Fruit fly (Drosophila melanogaster) whole organism, embryonic: ENCODE data around the gene CG13898.

Source experiments
- Antp ChIP-seq: fragments of 200-800 bp; sonication (Bioruptor generic); optimal IDR thresholded peaks from 3 replicates; lab custom pipeline; 2016; ENCODE audit warnings: missing biosample characterization, missing genetic modification characterization
- CG10543 ChIP-seq: fragments of 200-800 bp; sonication (Bioruptor generic); optimal IDR thresholded peaks from 3 replicates; lab custom pipeline; 2017; ENCODE audit warnings: missing biosample characterization, mild to moderate bottlenecking, missing genetic modification characterization, moderate library complexity
- CG10565 ChIP-seq: fragments of 200-800 bp; sonication (Bioruptor generic); optimal IDR thresholded peaks from 3 replicates; lab custom pipeline; 2016; ENCODE audit warnings: missing biosample characterization, mild to moderate bottlenecking, missing genetic modification characterization
- CG11398 ChIP-seq: fragments of 200-800 bp; sonication (Bioruptor generic); optimal IDR thresholded peaks from 2 replicates; lab custom pipeline; 2016; ENCODE audit warnings: missing biosample characterization, missing genetic modification characterization
- CG11723 ChIP-seq: fragments of 200-800 bp; sonication (Bioruptor generic); optimal IDR thresholded peaks from 2 replicates; lab custom pipeline; 2017; ENCODE audit warnings: missing biosample characterization, mild to moderate bottlenecking, missing genetic modification characterization
- CG1233 ChIP-seq: fragments of 200-800 bp; sonication (Bioruptor generic); optimal IDR thresholded peaks from 4 replicates; lab custom pipeline; 2018; ENCODE audit warnings: missing biosample characterization, mild to moderate bottlenecking, missing genetic modification characterization
- CG12744 ChIP-seq: fragments of 200-800 bp; sonication (Bioruptor generic); optimal IDR thresholded peaks from 2 replicates; lab custom pipeline; 2016; ENCODE audit warnings: missing biosample characterization, missing genetic modification characterization
- CG13775 ChIP-seq: fragments of 200-800 bp; sonication (Bioruptor generic); optimal IDR thresholded peaks from 3 replicates; lab custom pipeline; 2017; ENCODE audit warnings: missing biosample characterization, mild to moderate bottlenecking, missing genetic modification characterization
- CG15073 ChIP-seq: fragments of 200-800 bp; sonication (Bioruptor generic); optimal IDR thresholded peaks from 2 replicates; lab custom pipeline; 2016; ENCODE audit warnings: missing biosample characterization, missing genetic modification characterization
- CG1529 ChIP-seq: fragments of 200-800 bp; sonication (Bioruptor generic); optimal IDR thresholded peaks from 3 replicates; lab custom pipeline; 2018; ENCODE audit warnings: missing biosample characterization, missing genetic modification characterization
- CG17361 ChIP-seq: fragments of 200-800 bp; sonication (Bioruptor generic); IDR thresholded peaks from 3 replicates; pipeline ENCODE4 v1.3.6; 2022; ENCODE audit warnings: missing biosample characterization, missing genetic modification characterization
- CG2875 ChIP-seq: fragments of 200-800 bp; sonication (Bioruptor generic); optimal IDR thresholded peaks from 2 replicates; lab custom pipeline; 2017; ENCODE audit warnings: missing biosample characterization, mild to moderate bottlenecking, missing genetic modification characterization, missing genetic modification reagents
- CG32532 ChIP-seq: fragments of 200-800 bp; sonication (Bioruptor generic); IDR thresholded peaks from 2 replicates; pipeline ENCODE4 v1.3.6; 2022; ENCODE audit warnings: missing biosample characterization, missing genetic modification characterization
- CG5245 ChIP-seq: fragments of 200-800 bp; sonication (Bioruptor generic); optimal IDR thresholded peaks from 3 replicates; lab custom pipeline; 2016; ENCODE audit warnings: missing biosample characterization, missing genetic modification characterization
- CG6689 ChIP-seq: fragments of 200-800 bp; sonication (Bioruptor generic); IDR thresholded peaks from 2 replicates; pipeline ENCODE4 v1.3.6; 2022; ENCODE audit warnings: missing biosample characterization, missing genetic modification characterization
- CG9797 ChIP-seq: fragments of 200-800 bp; sonication (Bioruptor generic); optimal IDR thresholded peaks from 3 replicates; lab custom pipeline; 2018; ENCODE audit warnings: missing biosample characterization, mild to moderate bottlenecking, missing genetic modification characterization
- CoRest ChIP-seq: fragments of 200-800 bp; sonication (Bioruptor generic); optimal IDR thresholded peaks from 3 replicates; lab custom pipeline; 2018; ENCODE audit warnings: missing biosample characterization, mild to moderate bottlenecking, missing genetic modification characterization, moderate library complexity
- Deaf1 ChIP-seq: fragments of 200-800 bp; optimal IDR thresholded peaks from 3 replicates; lab custom pipeline; 2019; ENCODE audit warnings: missing biosample characterization, mild to moderate bottlenecking, missing genetic modification characterization, moderate library complexity
- Dll ChIP-seq: fragments of 200-800 bp; sonication (Bioruptor generic); IDR thresholded peaks from 4 replicates; pipeline ENCODE4 v1.3.6; 2022; ENCODE audit warnings: missing biosample characterization, missing genetic modification characterization; ENCODE audit not compliant: partially characterized antibody
- Doc3 ChIP-seq: fragments of 200-800 bp; sonication (Bioruptor generic); IDR thresholded peaks from 3 replicates; pipeline ENCODE4 v1.3.6; 2022; ENCODE audit warnings: missing biosample characterization, missing genetic modification characterization; ENCODE audit not compliant: partially characterized antibody
- Drgx ChIP-seq: fragments of 200-800 bp; sonication (Bioruptor generic); IDR thresholded peaks from 2 replicates; pipeline ENCODE4 v1.3.6; 2022; ENCODE audit warnings: missing biosample characterization, missing genetic modification characterization
- Eip74EF ChIP-seq, 2 experiments: fragments of 200-800 bp in 1 of 2; fragments of >200 bp in 1 of 2; sonication (Bioruptor generic) in 1 of 2; optimal IDR thresholded peaks; 2 replicates each; lab custom pipeline; 2017 to 2019; ENCODE audit warnings: missing biosample characterization in 2 of 2, missing genetic modification characterization in 2 of 2, mild to moderate bottlenecking in 1 of 2, moderate library complexity in 1 of 2
- Ets97D ChIP-seq: fragments of 200-800 bp; sonication (Bioruptor generic); optimal IDR thresholded peaks from 3 replicates; lab custom pipeline; 2016; ENCODE audit warnings: missing biosample characterization, missing genetic modification characterization
- Kr ChIP-seq: fragments of 200-800 bp; sonication (Bioruptor generic); optimal IDR thresholded peaks from 2 replicates; lab custom pipeline; 2017; ENCODE audit warnings: missing biosample characterization, mild to moderate bottlenecking, missing genetic modification characterization
- MTF-1 ChIP-seq: fragments of 200-800 bp; sonication (Bioruptor generic); optimal IDR thresholded peaks from 2 replicates; lab custom pipeline; 2018; ENCODE audit warnings: missing biosample characterization, mild to moderate bottlenecking, missing genetic modification characterization, borderline replicate concordance
- Mad ChIP-seq: fragments of 200-800 bp; sonication (Bioruptor generic); optimal IDR thresholded peaks from 2 replicates; lab custom pipeline; 2016; ENCODE audit warnings: missing biosample characterization, missing genetic modification characterization
- NK7.1 ChIP-seq: fragments of 200-800 bp; sonication (Bioruptor generic); optimal IDR thresholded peaks from 3 replicates; lab custom pipeline; 2016; ENCODE audit warnings: missing biosample characterization, missing genetic modification characterization
- Sox102F ChIP-seq: fragments of 200-800 bp; sonication (Bioruptor generic); optimal IDR thresholded peaks from 2 replicates; lab custom pipeline; 2018; ENCODE audit warnings: missing biosample characterization, mild to moderate bottlenecking, missing genetic modification characterization, moderate library complexity
- Spps ChIP-seq: fragments of 200-800 bp; sonication (Bioruptor generic); optimal IDR thresholded peaks from 2 replicates; lab custom pipeline; 2018; ENCODE audit warnings: missing biosample characterization, mild to moderate bottlenecking, missing genetic modification characterization
- YL-1 ChIP-seq: fragments of 200-800 bp; sonication (Bioruptor generic); optimal IDR thresholded peaks from 3 replicates; lab custom pipeline; 2017; ENCODE audit warnings: missing biosample characterization, mild to moderate bottlenecking, missing genetic modification characterization
- bsh ChIP-seq, 2 experiments: fragments of 200-800 bp; sonication (Bioruptor generic); optimal IDR thresholded peaks; 2 replicates each; lab custom pipeline; 2017 to 2018; ENCODE audit warnings: mild to moderate bottlenecking in 2 of 2, missing biosample characterization in 2 of 2, missing genetic modification characterization in 2 of 2, moderate library complexity in 1 of 2
- cg ChIP-seq: fragments of 200-800 bp; sonication (Bioruptor generic); optimal IDR thresholded peaks from 3 replicates; lab custom pipeline; 2019; ENCODE audit warnings: missing biosample characterization, mild to moderate bottlenecking, missing genetic modification characterization, moderate library complexity
- danr ChIP-seq: fragments of 200-800 bp; sonication (Bioruptor generic); IDR thresholded peaks from 2 replicates; pipeline ENCODE4 v1.3.6; 2022; ENCODE audit warnings: missing biosample characterization, missing genetic modification characterization
- gsb-n ChIP-seq: fragments of 200-800 bp; sonication (Bioruptor generic); optimal IDR thresholded peaks from 3 replicates; lab custom pipeline; 2018; ENCODE audit warnings: missing biosample characterization, mild to moderate bottlenecking, missing genetic modification characterization
- gt ChIP-seq: fragments of 200-800 bp; sonication (Bioruptor generic); IDR thresholded peaks from 2 replicates; pipeline ENCODE4 v1.3.6; 2022; ENCODE audit warnings: missing biosample characterization, missing genetic modification characterization
- hkb ChIP-seq, 2 experiments: fragments of 200-800 bp in 1 of 2; fragments of >200 bp in 1 of 2; sonication (Bioruptor generic) in 1 of 2; IDR thresholded peaks in 1 of 2; optimal IDR thresholded peaks in 1 of 2; 2 replicates each; pipeline versions ENCODE4 v1.3.6 to Lab custom; 2017 to 2022; ENCODE audit warnings: missing biosample characterization in 1 of 2, missing genetic modification characterization in 1 of 2
- lilli ChIP-seq: fragments of 200-800 bp; sonication (Bioruptor generic); optimal IDR thresholded peaks from 3 replicates; lab custom pipeline; 2016; ENCODE audit warnings: missing biosample characterization, missing genetic modification characterization
- maf-S ChIP-seq: fragments of 200-800 bp; sonication (Bioruptor generic); optimal IDR thresholded peaks from 2 replicates; lab custom pipeline; 2016; ENCODE audit warnings: missing biosample characterization, missing genetic modification characterization
- nerfin-2 ChIP-seq: fragments of 200-800 bp; sonication (Bioruptor generic); IDR thresholded peaks from 2 replicates; pipeline ENCODE4 v1.3.6; 2022; ENCODE audit warnings: missing biosample characterization, missing genetic modification characterization; ENCODE audit not compliant: partially characterized antibody
- pb ChIP-seq: fragments of 200-800 bp; sonication (Bioruptor generic); optimal IDR thresholded peaks from 3 replicates; lab custom pipeline; 2016; ENCODE audit warnings: missing biosample characterization, missing genetic modification characterization
- pita ChIP-seq: fragments of 200-800 bp; sonication (Bioruptor generic); optimal IDR thresholded peaks from 2 replicates; lab custom pipeline; 2017; ENCODE audit warnings: missing biosample characterization, mild to moderate bottlenecking, missing genetic modification characterization
- psq ChIP-seq: fragments of 200-800 bp; sonication (Bioruptor generic); optimal IDR thresholded peaks from 2 replicates; lab custom pipeline; 2017; ENCODE audit warnings: missing biosample characterization, missing genetic modification characterization
- ro ChIP-seq: fragments of 200-800 bp; sonication (Bioruptor generic); IDR thresholded peaks from 2 replicates; pipeline ENCODE4 v1.3.6; 2022; ENCODE audit warnings: missing biosample characterization, missing genetic modification characterization
- sc ChIP-seq, 3 experiments: fragments of >200 bp in 2 of 3; fragments of 200-800 bp in 1 of 3; sonication (Bioruptor generic) in 1 of 3; optimal IDR thresholded peaks; 2 replicates in 2 of 3; 3 replicates in 1 of 3; lab custom pipeline; 2017; ENCODE audit warnings: mild to moderate bottlenecking in 1 of 3, missing biosample characterization in 1 of 3, missing genetic modification characterization in 1 of 3, missing genetic modification reagents in 1 of 3
- sim ChIP-seq: fragments of 200-800 bp; sonication (Bioruptor generic); IDR thresholded peaks from 2 replicates; pipeline ENCODE4 v1.3.6; 2022; ENCODE audit warnings: missing biosample characterization, missing genetic modification characterization
- unpg ChIP-seq: fragments of 200-800 bp; sonication (Bioruptor generic); optimal IDR thresholded peaks from 3 replicates; lab custom pipeline; 2018; ENCODE audit warnings: missing biosample characterization, mild to moderate bottlenecking, missing genetic modification characterization, moderate library complexity
- vnd ChIP-seq: fragments of 200-800 bp; sonication (Bioruptor generic); IDR thresholded peaks from 3 replicates; pipeline ENCODE4 v1.3.6; 2022; ENCODE audit warnings: missing biosample characterization, missing genetic modification characterization; ENCODE audit not compliant: partially characterized antibody
- vvl ChIP-seq: fragments of 200-800 bp; sonication (Bioruptor generic); IDR thresholded peaks from 2 replicates; pipeline ENCODE4 v1.3.6; 2022; ENCODE audit warnings: missing biosample characterization, missing genetic modification characterization

Gene CG13898

DNA sequence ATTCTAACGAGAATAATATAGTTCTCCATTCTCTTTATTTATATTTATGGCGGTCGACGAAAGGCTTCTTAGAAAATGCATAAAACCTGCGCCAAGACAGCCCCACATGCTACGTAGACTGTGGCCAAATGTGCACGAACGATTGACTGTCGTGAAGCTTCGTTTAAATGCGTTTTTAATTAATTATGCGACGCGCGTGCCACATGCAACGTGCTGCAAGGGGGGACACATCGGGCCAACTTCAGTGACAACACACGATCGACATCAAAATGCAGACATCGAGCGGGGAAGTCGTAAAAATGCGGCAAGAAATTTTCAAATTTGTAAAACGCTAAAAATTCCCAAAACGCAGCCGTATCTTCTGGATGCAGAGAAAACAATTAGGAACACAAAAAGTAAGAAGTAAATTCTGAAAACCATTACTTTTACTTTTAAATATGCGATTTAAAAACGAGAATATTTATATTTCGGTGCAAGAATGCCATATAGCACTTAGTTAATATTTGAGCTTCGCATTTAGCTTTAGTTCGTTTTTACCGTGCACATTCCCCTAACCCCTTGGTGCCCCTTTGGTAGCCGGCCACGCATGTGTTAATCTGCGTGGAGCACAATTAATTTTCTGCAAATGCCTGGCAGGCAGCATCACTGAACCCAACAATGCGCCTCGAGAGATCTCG lies 3.9 kb downstream of the CG13898 start (continued):
- peak; percentile 54; the same call in 1 of the 3 replicates for TF ChIP-seq CG17361 (GFP tag; lab: Robert Waterston, UW)
- peak; percentile 33 for TF ChIP-seq CG1529
- no peak for TF ChIP-seq CG15073 (GFP tag; lab: Kevin White, UChicago)
- TF ChIP-seq Spps = peak; percentile 11
- TF ChIP-seq Antp (GFP tag; lab: Kevin White, UChicago) = peak; percentile 5
- TF ChIP-seq sim (GFP tag; lab: Robert Waterston, UW) = 0 out of 2 replicates have a peak, but pooled peaks have one; percentile 6
- TF ChIP-seq sc (optimal IDR thresholded peaks at IDR 0.05; lab: Kevin White, UChicago) = no peak
- no peak for TF ChIP-seq sc (GFP tag; optimal IDR thresholded peaks at IDR 0.05; lab: Kevin White, UChicago)
- no peak for TF ChIP-seq ro
- no peak for TF ChIP-seq cg (GFP tag; lab: Kevin White, UChicago)
- no peak for TF ChIP-seq lilli
- TF ChIP-seq vnd (GFP tag; lab: Robert Waterston, UW) = no peak
- TF ChIP-seq danr (GFP tag; lab: Robert Waterston, UW) = 0 out of 2 replicates have a peak, but pooled peaks have one; percentile 29
- no peak for TF ChIP-seq Dll (GFP tag; lab: Robert Waterston, UW)
- TF ChIP-seq Kr (GFP tag; lab: Kevin White, UChicago) = no peak
- TF ChIP-seq MTF-1 (GFP tag; lab: Kevin White, UChicago) = no peak
- TF ChIP-seq bsh (GFP tag; optimal IDR thresholded peaks at IDR 0.05; lab: Kevin White, UChicago) = peak; percentile 15 to 73
- no peak for TF ChIP-seq maf-S (GFP tag; lab: Kevin White, UChicago)
- TF ChIP-seq Drgx (GFP tag; lab: Robert Waterston, UW) = peak; percentile 54; the same call in 1 of the 2 replicates
- no peak for TF ChIP-seq pb (GFP tag; lab: Kevin White, UChicago)
- TF ChIP-seq Eip74EF (GFP tag; optimal IDR thresholded peaks at IDR 0.05; lab: Kevin White, UChicago) = peak in 1 of 2 experiments; percentile 12
- no peak for TF ChIP-seq Doc3
- TF ChIP-seq CG2875 = peak; percentile 22
- no peak for TF ChIP-seq CG5245 (GFP tag; lab: Kevin White, UChicago)
- no peak for TF ChIP-seq CG10565 (GFP tag; lab: Kevin White, UChicago)
- TF ChIP-seq CG1233 (GFP tag; lab: Kevin White, UChicago) = no peak
- TF ChIP-seq CG9797 = no peak
- no peak for TF ChIP-seq CG12744
- TF ChIP-seq CG10543 (GFP tag; lab: Kevin White, UChicago) = no peak
- peak; percentile 61 for TF ChIP-seq Sox102F (GFP tag; lab: Kevin White, UChicago)
- TF ChIP-seq gsb-n (tag; lab: Kevin White, UChicago) = peak; percentile 21
- TF ChIP-seq Ets97D (GFP tag; lab: Kevin White, UChicago) = no peak
- TF ChIP-seq NK7.1 (GFP tag; lab: Kevin White, UChicago) = no peak
- no peak for TF ChIP-seq CG11398 (GFP tag; lab: Kevin White, UChicago)
- TF ChIP-seq hkb (optimal IDR thresholded peaks at IDR 0.05; lab: Kevin White, UChicago) = no peak
- peak; percentile 52 for TF ChIP-seq hkb (GFP tag; IDR thresholded peaks at IDR 0.05; lab: Robert Waterston, UW)
- no peak for TF ChIP-seq Mad (GFP tag; lab: Kevin White, UChicago)
- TF ChIP-seq psq (GFP tag; lab: Kevin White, UChicago) = no peak
- no peak for TF ChIP-seq CG13775 (GFP tag; lab: Kevin White, UChicago)
- TF ChIP-seq CG32532 (GFP tag; lab: Robert Waterston, UW) = no peak
- no peak for TF ChIP-seq nerfin-2 (GFP tag; lab: Robert Waterston, UW)
- peak; percentile 56 for TF ChIP-seq unpg (GFP tag; lab: Kevin White, UChicago)
- TF ChIP-seq gt = no peak; the same call in 1 of the 2 replicates
- no peak for TF ChIP-seq YL-1 (GFP tag; lab: Kevin White, UChicago)
- TF ChIP-seq vvl (GFP tag; lab: Robert Waterston, UW) = peak; percentile 64; the same call in 1 of the 2 replicates
- no peak for TF ChIP-seq CG11723
- TF ChIP-seq pita (GFP tag; lab: Kevin White, UChicago) = no peak
- TF ChIP-seq CG6689 = peak; percentile 46
- TF ChIP-seq Deaf1 = peak; percentile 12
- no peak for TF ChIP-seq CoRest (tag; lab: Kevin White, UChicago)
